Fruit fly (Drosophila melanogaster) whole organism, embryonic: ENCODE measurements around the gene CG5853.
A peak's percentile ranks its signal among the peaks of the same experiment; 100 is the strongest.

ENCODE experiments used
- Antp ChIP-seq: fragments of 200-800 bp; sonication (Bioruptor generic); optimal IDR thresholded peaks from 3 replicates; lab custom pipeline; 2016; ENCODE audit warnings: missing biosample characterization, missing genetic modification characterization
- Bdp1 ChIP-seq: fragments of 200-800 bp; sonication (Bioruptor generic); optimal IDR thresholded peaks from 3 replicates; lab custom pipeline; 2016; ENCODE audit warnings: missing biosample characterization, missing genetic modification characterization
- C15 ChIP-seq: fragments of 200-800 bp; sonication (Bioruptor generic); IDR thresholded peaks from 3 replicates; pipeline ENCODE4 v1.3.6; 2022; ENCODE audit warnings: missing biosample characterization, missing genetic modification characterization
- CG1024 ChIP-seq: fragments of 200-800 bp; sonication (Bioruptor generic); IDR thresholded peaks from 2 replicates; pipeline ENCODE4 v1.3.6; 2022; ENCODE audit warnings: missing biosample characterization, missing genetic modification characterization
- CG10267 ChIP-seq: fragments of 200-800 bp; sonication (Bioruptor generic); optimal IDR thresholded peaks from 2 replicates; lab custom pipeline; 2018; ENCODE audit warnings: missing biosample characterization, mild to moderate bottlenecking, missing genetic modification characterization, moderate library complexity
- CG11247 ChIP-seq: fragments of 200-800 bp; sonication (Bioruptor generic); IDR thresholded peaks from 2 replicates; pipeline ENCODE4 v1.3.6; 2022; ENCODE audit warnings: missing biosample characterization, missing genetic modification characterization
- CG12391 ChIP-seq: fragments of 200-800 bp; sonication (Bioruptor generic); optimal IDR thresholded peaks from 3 replicates; lab custom pipeline; 2018; ENCODE audit warnings: missing biosample characterization, mild to moderate bottlenecking, missing genetic modification characterization, moderate library complexity
- CG14965 ChIP-seq: fragments of 200-800 bp; sonication (Bioruptor generic); optimal IDR thresholded peaks from 2 replicates; lab custom pipeline; 2016; ENCODE audit warnings: missing biosample characterization, missing genetic modification characterization, borderline replicate concordance
- CG16815 ChIP-seq: fragments of 200-800 bp; sonication (Bioruptor generic); optimal IDR thresholded peaks from 3 replicates; lab custom pipeline; 2017; ENCODE audit warnings: missing biosample characterization, mild to moderate bottlenecking, missing genetic modification characterization
- CG17359 ChIP-seq: fragments of 200-800 bp; sonication (Bioruptor generic); optimal IDR thresholded peaks from 3 replicates; lab custom pipeline; 2018; ENCODE audit warnings: missing biosample characterization, mild to moderate bottlenecking, missing genetic modification characterization, moderate library complexity
- CG17612 ChIP-seq: fragments of 200-800 bp; sonication (Bioruptor generic); IDR thresholded peaks from 2 replicates; pipeline ENCODE4 v1.3.6; 2022; ENCODE audit warnings: missing biosample characterization, missing genetic modification characterization
- CG17802 ChIP-seq: fragments of 200-800 bp; sonication (Bioruptor generic); optimal IDR thresholded peaks from 2 replicates; lab custom pipeline; 2018; ENCODE audit warnings: missing biosample characterization, mild to moderate bottlenecking, missing genetic modification characterization, moderate library complexity
- CG1792 ChIP-seq: fragments of 200-800 bp; sonication (Bioruptor generic); optimal IDR thresholded peaks from 2 replicates; lab custom pipeline; 2016; ENCODE audit warnings: missing biosample characterization, missing genetic modification characterization
- CG31388 ChIP-seq: fragments of 200-800 bp; sonication (Bioruptor generic); optimal IDR thresholded peaks from 2 replicates; lab custom pipeline; 2016; ENCODE audit warnings: missing biosample characterization, missing genetic modification characterization
- CG32772 ChIP-seq: fragments of 200-800 bp; sonication (Bioruptor generic); IDR thresholded peaks from 2 replicates; pipeline ENCODE4 v1.3.6; 2022; ENCODE audit warnings: missing biosample characterization, missing genetic modification characterization
- CG4617 ChIP-seq: fragments of 200-800 bp; sonication (Bioruptor generic); optimal IDR thresholded peaks from 3 replicates; lab custom pipeline; 2016; ENCODE audit warnings: missing biosample characterization, missing genetic modification characterization, borderline replicate concordance
- CG6272 ChIP-seq: fragments of 200-800 bp; sonication (Bioruptor generic); IDR thresholded peaks from 2 replicates; pipeline ENCODE4 v1.3.6; 2022; ENCODE audit warnings: missing biosample characterization, missing genetic modification characterization
- CG7372 ChIP-seq: fragments of 200-800 bp; sonication (Bioruptor generic); IDR thresholded peaks from 2 replicates; pipeline ENCODE4 v1.3.6; 2022; ENCODE audit warnings: missing biosample characterization, missing genetic modification characterization
- CG8281 ChIP-seq: fragments of 200-800 bp; sonication (Bioruptor generic); optimal IDR thresholded peaks from 2 replicates; lab custom pipeline; 2018; ENCODE audit warnings: missing biosample characterization, mild to moderate bottlenecking, missing genetic modification characterization, moderate library complexity
- CHES-1-like ChIP-seq: fragments of 200-800 bp; sonication (Bioruptor generic); optimal IDR thresholded peaks from 2 replicates; lab custom pipeline; 2016; ENCODE audit warnings: missing biosample characterization, missing genetic modification characterization
- Camta ChIP-seq: fragments of 200-800 bp; sonication (Bioruptor generic); optimal IDR thresholded peaks from 2 replicates; lab custom pipeline; 2016; ENCODE audit warnings: missing biosample characterization, missing genetic modification characterization
- Dll ChIP-seq: fragments of 200-800 bp; sonication (Bioruptor generic); IDR thresholded peaks from 4 replicates; pipeline ENCODE4 v1.3.6; 2022; ENCODE audit warnings: missing biosample characterization, missing genetic modification characterization; ENCODE audit not compliant: partially characterized antibody
- ERR ChIP-seq: fragments of 200-800 bp; sonication (Bioruptor generic); optimal IDR thresholded peaks from 2 replicates; lab custom pipeline; 2016; ENCODE audit warnings: missing biosample characterization, missing genetic modification characterization
- Hr51 ChIP-seq, 2 experiments: fragments of 200-800 bp; sonication (Bioruptor generic); optimal IDR thresholded peaks; 2 replicates in 1 of 2; 3 replicates in 1 of 2; lab custom pipeline; 2016 to 2018; ENCODE audit warnings: missing biosample characterization in 2 of 2, missing genetic modification characterization in 2 of 2, mild to moderate bottlenecking in 1 of 2, moderate library complexity in 1 of 2
- MBD-R2 ChIP-seq: fragments of 200-800 bp; sonication (Bioruptor generic); IDR thresholded peaks from 2 replicates; pipeline ENCODE4 v1.3.6; 2022; ENCODE audit warnings: missing biosample characterization, missing genetic modification characterization
- Mes4 ChIP-seq: fragments of 200-800 bp; sonication (Bioruptor generic); optimal IDR thresholded peaks from 2 replicates; lab custom pipeline; 2016; ENCODE audit warnings: missing biosample characterization, missing genetic modification characterization
- NC2α ChIP-seq: fragments of 200-800 bp; sonication (Bioruptor generic); optimal IDR thresholded peaks from 2 replicates; lab custom pipeline; 2016; ENCODE audit warnings: missing biosample characterization, missing genetic modification characterization
- NC2β ChIP-seq: fragments of 200-800 bp; sonication (Bioruptor generic); optimal IDR thresholded peaks from 2 replicates; lab custom pipeline; 2016; ENCODE audit warnings: missing biosample characterization, missing genetic modification characterization
- Nf-YA ChIP-seq: fragments of 200-800 bp; sonication (Bioruptor generic); IDR thresholded peaks from 2 replicates; pipeline ENCODE4 v1.3.6; 2022; ENCODE audit warnings: missing biosample characterization, missing genetic modification characterization
- Nf-YB ChIP-seq: fragments of 200-800 bp; sonication (Bioruptor generic); optimal IDR thresholded peaks from 3 replicates; lab custom pipeline; 2019; ENCODE audit warnings: missing biosample characterization, mild to moderate bottlenecking, missing genetic modification characterization, moderate library complexity
- Pdp1 ChIP-seq, 2 experiments: fragments of 200-800 bp; sonication (Bioruptor generic); optimal IDR thresholded peaks; 3 replicates each; lab custom pipeline; 2016; ENCODE audit warnings: missing biosample characterization in 2 of 2, missing genetic modification characterization in 2 of 2, mild to moderate bottlenecking in 1 of 2, moderate library complexity in 1 of 2
- Taf1 ChIP-seq: fragments of 200-800 bp; sonication (Bioruptor generic); IDR thresholded peaks from 2 replicates; pipeline ENCODE4 v1.3.6; 2022; ENCODE audit warnings: missing biosample characterization, missing genetic modification characterization
- abd-A ChIP-seq: fragments of 200-800 bp; sonication (Bioruptor generic); optimal IDR thresholded peaks from 3 replicates; lab custom pipeline; 2019; ENCODE audit warnings: missing biosample characterization, mild to moderate bottlenecking, missing genetic modification characterization, moderate library complexity
- al ChIP-seq: fragments of 200-800 bp; sonication (Bioruptor generic); IDR thresholded peaks from 2 replicates; pipeline ENCODE4 v1.3.6; 2022; ENCODE audit warnings: missing biosample characterization, missing genetic modification characterization
- ato ChIP-seq: fragments of 200-800 bp; sonication (Bioruptor generic); IDR thresholded peaks from 2 replicates; pipeline ENCODE4 v1.3.6; 2022; ENCODE audit warnings: missing biosample characterization, missing genetic modification characterization; ENCODE audit not compliant: partially characterized antibody
- crol ChIP-seq: fragments of 200-800 bp; sonication (Bioruptor generic); IDR thresholded peaks from 2 replicates; pipeline ENCODE4 v1.3.6; 2022; ENCODE audit warnings: missing biosample characterization, missing genetic modification characterization
- da ChIP-seq: fragments of 200-800 bp; sonication (Bioruptor generic); optimal IDR thresholded peaks from 2 replicates; lab custom pipeline; 2016; ENCODE audit warnings: missing biosample characterization, missing genetic modification characterization
- dimm ChIP-seq: fragments of 200-800 bp; sonication (Bioruptor generic); IDR thresholded peaks from 2 replicates; pipeline ENCODE4 v1.3.6; 2022; ENCODE audit warnings: missing biosample characterization, missing genetic modification characterization
- fd64A ChIP-seq: fragments of 200-800 bp; sonication (Bioruptor generic); optimal IDR thresholded peaks from 3 replicates; lab custom pipeline; 2018; ENCODE audit warnings: missing biosample characterization, mild to moderate bottlenecking, missing genetic modification characterization
- gcm2 ChIP-seq: fragments of 200-800 bp; sonication (Bioruptor generic); optimal IDR thresholded peaks from 2 replicates; lab custom pipeline; 2016; ENCODE audit warnings: missing biosample characterization, missing genetic modification characterization
- kay ChIP-seq: fragments of 200-800 bp; sonication (Bioruptor generic); optimal IDR thresholded peaks from 2 replicates; lab custom pipeline; 2016; ENCODE audit warnings: missing biosample characterization, missing genetic modification characterization
- lmd ChIP-seq: fragments of 200-800 bp; sonication (Bioruptor generic); IDR thresholded peaks from 2 replicates; pipeline ENCODE4 v1.3.6; 2022; ENCODE audit warnings: missing biosample characterization, missing genetic modification characterization
- onecut ChIP-seq: fragments of 200-800 bp; sonication (Bioruptor generic); IDR thresholded peaks from 2 replicates; pipeline ENCODE4 v1.3.6; 2022; ENCODE audit warnings: missing biosample characterization, missing genetic modification characterization
- peb ChIP-seq: fragments of 200-800 bp; sonication (Bioruptor generic); IDR thresholded peaks from 2 replicates; pipeline ENCODE4 v1.3.6; 2022; ENCODE audit warnings: missing biosample characterization, missing genetic modification characterization
- pho ChIP-seq: fragments of 200-800 bp; sonication (Bioruptor generic); optimal IDR thresholded peaks from 2 replicates; lab custom pipeline; 2016; ENCODE audit warnings: missing biosample characterization, missing genetic modification characterization
- scrt ChIP-seq: fragments of 200-800 bp; sonication (Bioruptor generic); optimal IDR thresholded peaks from 2 replicates; lab custom pipeline; 2018; ENCODE audit warnings: missing biosample characterization, mild to moderate bottlenecking, missing genetic modification characterization, moderate library complexity
- sens ChIP-seq: fragments of 200-800 bp; sonication (Bioruptor generic); peaks from one replicate; lab custom pipeline; 2016; ENCODE audit warnings: missing biosample characterization, missing genetic modification characterization
- ttk ChIP-seq: fragments of 200-800 bp; sonication (Bioruptor generic); IDR thresholded peaks from 2 replicates; pipeline ENCODE4 v2.1.2; 2022; ENCODE audit warnings: missing biosample characterization, missing genetic modification characterization
- zf30C ChIP-seq: fragments of 200-800 bp; sonication (Bioruptor generic); optimal IDR thresholded peaks from 3 replicates; lab custom pipeline; 2018; ENCODE audit warnings: missing biosample characterization, mild to moderate bottlenecking, missing genetic modification characterization
- zfh1 ChIP-seq: fragments of 200-800 bp; sonication (Bioruptor generic); IDR thresholded peaks from 3 replicates; pipeline ENCODE4 v1.3.6; 2022; ENCODE audit warnings: missing biosample characterization, missing genetic modification characterization
- zfh2 ChIP-seq: fragments of 200-800 bp; sonication (Bioruptor generic); optimal IDR thresholded peaks from 2 replicates; lab custom pipeline; 2016; ENCODE audit warnings: missing biosample characterization, missing genetic modification characterization

The CG5853 gene

DNA sequence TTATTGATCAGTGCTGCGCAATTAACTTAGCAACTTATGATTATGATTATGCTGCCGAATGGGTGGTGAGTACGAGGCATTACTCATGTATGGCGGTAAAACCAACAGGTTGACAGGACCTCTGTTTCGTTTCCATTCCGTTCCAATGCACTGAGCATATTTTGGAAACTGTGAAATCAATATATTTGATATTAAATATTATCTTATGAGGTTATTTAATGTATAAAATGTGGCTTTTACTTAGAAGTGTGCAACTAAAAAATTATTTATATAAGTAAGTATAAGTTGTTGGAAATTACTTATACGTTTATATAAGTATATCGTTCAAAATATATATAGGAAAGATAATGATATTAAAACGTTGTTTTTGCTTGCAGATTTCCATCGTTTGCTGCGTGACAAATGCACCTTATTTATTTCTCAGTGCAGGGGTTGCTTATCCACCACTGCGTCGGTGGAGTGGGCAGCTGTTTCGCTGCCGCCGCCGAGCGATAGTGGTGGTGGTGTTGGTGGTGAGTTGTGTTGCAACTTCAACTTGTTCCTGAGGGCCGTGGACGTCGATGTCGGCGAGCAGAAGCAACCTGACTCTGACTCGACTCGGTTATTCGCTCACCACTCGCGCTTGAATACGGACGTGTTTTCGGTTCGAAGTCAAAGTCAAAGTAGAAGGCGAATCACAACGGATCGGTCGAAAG, 36.8 kb upstream of the CG5853 start, which contains the start of gene bib (continued):
- TF ChIP-seq CG17802, result peak; percentile 21
- peak; percentile 89 for TF ChIP-seq CG10267
- peak; percentile 99 for TF ChIP-seq zf30C (GFP tag; lab: Kevin White, UChicago)
- TF ChIP-seq NC2α, result no peak
- TF ChIP-seq peb (GFP tag; lab: Robert Waterston, UW), result peak; percentile 48
- no peak for TF ChIP-seq pho (GFP tag; lab: Kevin White, UChicago)
- TF ChIP-seq CG4617 (GFP tag; lab: Kevin White, UChicago), result peak; percentile 59
- TF ChIP-seq CG8281 (tag; lab: Kevin White, UChicago), result peak; percentile 53
- no peak for TF ChIP-seq CG17612
- TF ChIP-seq Camta (GFP tag; lab: Kevin White, UChicago), result no peak
- peak; percentile 75 for TF ChIP-seq onecut
- TF ChIP-seq ERR (GFP tag; lab: Kevin White, UChicago), result no peak
- no peak for TF ChIP-seq gcm2 (GFP tag; lab: Kevin White, UChicago)
- TF ChIP-seq lmd, result peak; percentile 74
- TF ChIP-seq zfh1 (GFP tag; lab: Robert Waterston, UW), result peak; percentile 69; the same call in 2 of the 3 replicates
- no peak for TF ChIP-seq al (GFP tag; lab: Robert Waterston, UW)
- peak; percentile 10 for TF ChIP-seq Antp
- peak; percentile 35 for TF ChIP-seq Bdp1
- TF ChIP-seq abd-A (tag; lab: Kevin White, UChicago), result no peak
- TF ChIP-seq Hr51 (GFP tag; optimal IDR thresholded peaks at IDR 0.05; lab: Kevin White, UChicago), result peak; percentile 54 to 81
- TF ChIP-seq Taf1 (GFP tag; lab: Robert Waterston, UW), result no peak
- no peak for TF ChIP-seq dimm (GFP tag; lab: Robert Waterston, UW)
- no peak for TF ChIP-seq Mes4 (GFP tag; lab: Kevin White, UChicago)
- peak; percentile 20 for TF ChIP-seq fd64A
- peak; percentile 94 for TF ChIP-seq scrt (GFP tag; lab: Kevin White, UChicago)
- TF ChIP-seq kay (GFP tag; lab: Kevin White, UChicago), result peak; percentile 53
- peak; percentile 86 for TF ChIP-seq CG16815 (GFP tag; lab: Kevin White, UChicago)
- no peak for TF ChIP-seq CG11247 (GFP tag; lab: Robert Waterston, UW)
- TF ChIP-seq CG17359, result peak; percentile 83
- peak; percentile 53 for TF ChIP-seq NC2β (GFP tag; lab: Kevin White, UChicago)
- TF ChIP-seq CG1024, result no peak
- TF ChIP-seq zfh2, result no peak
- peak; percentile 62; the same call in 1 of the 2 replicates for TF ChIP-seq ttk (GFP tag; lab: Robert Waterston, UW)
- no peak for TF ChIP-seq C15
- TF ChIP-seq CG7372 (GFP tag; lab: Robert Waterston, UW), result no peak
- no peak for TF ChIP-seq CG1792
- TF ChIP-seq sens (GFP tag; lab: Kevin White, UChicago), result peak; percentile 72
- peak; percentile 70 for TF ChIP-seq Nf-YB
- peak; percentile 93 for TF ChIP-seq CG12391 (tag; lab: Kevin White, UChicago)
- TF ChIP-seq ato (GFP tag; lab: Robert Waterston, UW), result no peak
- TF ChIP-seq MBD-R2, result no peak
- TF ChIP-seq da (GFP tag; lab: Kevin White, UChicago), result no peak
- peak; percentile 14 to 57 for TF ChIP-seq Pdp1 (GFP tag; optimal IDR thresholded peaks at IDR 0.05; lab: Kevin White, UChicago)
- TF ChIP-seq Dll, result no peak
- TF ChIP-seq CG31388 (GFP tag; lab: Kevin White, UChicago), result peak; percentile 32
- peak; percentile 58 for TF ChIP-seq CG32772
- no peak for TF ChIP-seq CG14965 (GFP tag; lab: Kevin White, UChicago)
- no peak for TF ChIP-seq Nf-YA
- TF ChIP-seq CHES-1-like (GFP tag; lab: Kevin White, UChicago), result peak; percentile 21
- no peak for TF ChIP-seq crol
- peak; percentile 46; the same call in 1 of the 2 replicates for TF ChIP-seq CG6272
